Fruit fly (Drosophila melanogaster): Measurements from ENCODE around the gene CG34293.

Gene CG34293

DNA sequence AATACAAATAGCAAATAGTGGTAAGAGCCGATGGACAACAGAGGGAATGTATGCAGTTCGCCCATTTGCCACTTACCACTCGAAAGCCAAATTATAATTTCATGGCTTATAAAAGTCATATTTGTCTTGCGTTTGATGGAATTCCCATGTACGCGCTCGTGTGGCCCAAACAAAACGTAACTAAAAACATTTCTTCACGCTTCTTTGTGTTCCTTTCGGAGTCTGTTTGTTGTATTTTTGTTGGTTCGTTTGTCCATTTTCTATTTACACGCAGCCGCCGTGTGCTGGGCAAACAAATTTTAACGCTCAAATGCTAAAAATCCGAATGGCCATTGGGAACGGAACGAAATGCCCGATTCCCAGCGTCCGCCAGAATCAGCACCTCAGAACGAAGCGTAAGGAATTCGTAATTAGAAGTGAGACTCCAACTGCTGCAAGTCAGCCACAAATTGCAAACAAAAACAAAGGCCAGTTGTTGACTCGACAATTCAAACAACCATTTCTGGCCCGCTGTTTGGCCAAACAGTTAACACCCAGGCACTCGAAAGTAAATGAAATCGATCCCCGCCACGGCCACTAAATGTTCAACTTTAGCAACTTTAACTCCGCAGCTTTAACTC lies 43.5 kb upstream of the CG34293 start:
- TF ChIP-seq CG16779 (tag; optimal IDR thresholded peaks at IDR 0.05) (no peak), fkh (GFP tag; optimal IDR thresholded peaks at IDR 0.05) (peak; percentile 78)

DNA sequence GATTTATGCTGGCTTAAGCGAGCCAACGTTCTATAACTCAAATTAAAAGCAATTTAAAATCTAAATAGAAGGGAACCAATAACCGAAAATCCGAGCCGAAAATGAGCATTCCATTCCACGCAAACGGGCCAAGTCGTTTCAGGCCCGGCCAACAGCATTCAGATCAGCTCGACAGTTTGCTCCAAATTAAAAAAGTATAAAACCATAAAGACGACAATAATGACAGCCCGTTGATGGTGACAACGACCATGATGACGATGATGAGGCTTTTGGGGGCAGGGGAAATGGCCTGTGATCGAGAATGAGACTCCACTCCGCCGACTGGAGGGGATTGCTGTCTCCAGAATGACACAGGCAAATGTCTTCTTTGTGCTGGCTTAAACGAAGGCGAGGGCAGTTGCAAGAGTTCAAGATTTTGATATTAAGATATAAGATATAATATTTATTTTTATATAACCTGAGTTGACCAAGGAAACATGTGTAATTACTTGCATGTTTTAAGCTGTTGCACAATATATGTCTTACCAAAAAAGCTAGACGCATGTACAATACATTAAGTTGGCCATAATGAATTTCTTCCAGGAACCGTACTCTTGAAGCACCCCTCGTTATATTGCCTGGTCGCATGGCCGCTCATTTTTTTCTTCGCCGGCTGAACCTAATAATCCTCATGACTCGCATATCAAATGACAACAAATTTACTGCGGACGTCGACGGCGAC lies 39.5 kb upstream of the CG34293 start:
- TF ChIP-seq esn (GFP tag; optimal IDR thresholded peaks at IDR 0.05) (peak; percentile 20), CG8632 (GFP tag; optimal IDR thresholded peaks at IDR 0.05) (peak; percentile 51), CG3919 (GFP tag; optimal IDR thresholded peaks at IDR 0.05) (peak; percentile 43), Blimp-1 (GFP tag; optimal IDR thresholded peaks at IDR 0.05) (peak; percentile 20), CG6808 (GFP tag; optimal IDR thresholded peaks at IDR 0.05) (peak; percentile 55), dsx (GFP tag; optimal IDR thresholded peaks at IDR 0.05; ENCODE audit: poor library complexity, severe bottlenecking) (peak; percentile 34), fd85E (GFP tag; optimal IDR thresholded peaks at IDR 0.05) (no peak), Ets96B (tag; optimal IDR thresholded peaks at IDR 0.05) (peak; percentile 74), Smox (GFP tag; optimal IDR thresholded peaks at IDR 0.05) (peak; percentile 11), lz (GFP tag; optimal IDR thresholded peaks at IDR 0.05) (no peak), Eip75B (GFP tag; optimal IDR thresholded peaks at IDR 0.05) (no peak), fd59A (GFP tag; optimal IDR thresholded peaks at IDR 0.05) (peak; percentile 42), spab (GFP tag; optimal IDR thresholded peaks at IDR 0.05) (peak; percentile 49), CG11902 (GFP tag; optimal IDR thresholded peaks at IDR 0.05) (peak; percentile 42), CG11762 (GFP tag; optimal IDR thresholded peaks at IDR 0.05; ENCODE audit: insufficient read depth) (peak; percentile 23), CG32006 (GFP tag; optimal IDR thresholded peaks at IDR 0.05) (peak; percentile 29), topi (GFP tag; optimal IDR thresholded peaks at IDR 0.05) (peak; percentile 30), Met (GFP tag; optimal IDR thresholded peaks at IDR 0.05) (peak; percentile 32), CG6854 (GFP tag; optimal IDR thresholded peaks at IDR 0.05) (peak; percentile 20), svp (GFP tag) (peak; percentile 63), CG6276 (GFP tag; optimal IDR thresholded peaks at IDR 0.05) (no peak), CG10669 (GFP tag; optimal IDR thresholded peaks at IDR 0.05) (peak; percentile 60), Eip78C (GFP tag) (peak; percentile 61), ss (GFP tag; optimal IDR thresholded peaks at IDR 0.05) (peak in 1 of 2 experiments; percentile 10), cyc (GFP tag; optimal IDR thresholded peaks at IDR 0.05) (peak; percentile 32), net (GFP tag; optimal IDR thresholded peaks at IDR 0.05) (no peak), achi (GFP tag; optimal IDR thresholded peaks at IDR 0.05) (peak; percentile 41), CG3032 (tag; optimal IDR thresholded peaks at IDR 0.05) (peak; percentile 66), Sox102F (GFP tag; optimal IDR thresholded peaks at IDR 0.05) (no peak), CG8119 (GFP tag; IDR thresholded peaks at IDR 0.05) (0 out of 3 replicates have a peak, but pooled peaks have one; percentile 21), CG10631 (GFP tag; optimal IDR thresholded peaks at IDR 0.05) (peak; percentile 21), CG34406 (GFP tag; optimal IDR thresholded peaks at IDR 0.05) (peak; percentile 35), acj6 (GFP tag; optimal IDR thresholded peaks at IDR 0.05) (peak; percentile 26), CG4318 (GFP tag; optimal IDR thresholded peaks at IDR 0.05) (no peak), OdsH (GFP tag; optimal IDR thresholded peaks at IDR 0.05) (peak; percentile 12)

DNA sequence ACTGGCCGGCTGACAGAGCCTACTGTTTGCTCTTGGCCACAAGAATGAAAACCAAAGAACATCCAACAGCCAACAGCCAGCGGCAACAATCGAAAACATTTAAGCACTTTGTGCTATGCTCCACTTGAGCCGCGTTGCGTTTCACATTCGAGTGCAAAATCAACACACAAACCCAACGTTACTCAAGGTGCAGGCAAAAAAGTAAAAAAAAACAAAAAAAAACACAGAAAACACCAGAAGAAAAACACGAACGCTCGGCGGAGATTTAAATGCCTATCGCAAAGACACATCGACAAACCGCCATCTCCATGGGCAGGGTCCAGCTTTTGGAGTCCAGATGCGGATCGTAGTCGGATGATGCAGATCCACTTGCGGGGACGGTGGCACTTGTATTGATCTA lies 38.5 kb upstream of the CG34293 start:
- TF ChIP-seq Smox (GFP tag; optimal IDR thresholded peaks at IDR 0.05) (no peak), CG8632 (GFP tag; optimal IDR thresholded peaks at IDR 0.05) (no peak), OdsH (GFP tag; optimal IDR thresholded peaks at IDR 0.05) (no peak), Eip78C (GFP tag) (peak; percentile 60), Hr4 (GFP tag; optimal IDR thresholded peaks at IDR 0.05) (no peak), ss (GFP tag; optimal IDR thresholded peaks at IDR 0.05) (peak in 1 of 2 experiments; percentile 60), CG6163 (GFP tag; IDR thresholded peaks at IDR 0.05) (no peak), CG3919 (GFP tag; optimal IDR thresholded peaks at IDR 0.05) (no peak), Sox15 (GFP tag; optimal IDR thresholded peaks at IDR 0.05) (no peak)

Measured in whole organism, prepupa.